Fruit fly (Drosophila melanogaster) whole organism, embryonic: ENCODE results near the gene CG9166.

Experiments used
- ATbp ChIP-seq: fragments of 200-800 bp; sonication (Bioruptor generic); optimal IDR thresholded peaks from 2 replicates; lab custom pipeline; 2017; ENCODE audit warnings: missing biosample characterization, mild to moderate bottlenecking, missing genetic modification characterization, missing genetic modification reagents
- Awh ChIP-seq: fragments of 200-800 bp; sonication (Bioruptor generic); IDR thresholded peaks from 2 replicates; pipeline ENCODE4, ENCODE4 v1.3.6; 2022; ENCODE audit warnings: missing biosample characterization, missing genetic modification characterization
- CG1024 ChIP-seq: fragments of 200-800 bp; sonication (Bioruptor generic); IDR thresholded peaks from 2 replicates; pipeline ENCODE4 v1.3.6; 2022; ENCODE audit warnings: missing biosample characterization, missing genetic modification characterization
- CG12659 ChIP-seq: fragments of 200-800 bp; sonication (Bioruptor generic); optimal IDR thresholded peaks from 3 replicates; lab custom pipeline; 2017; ENCODE audit warnings: mild to moderate bottlenecking, missing biosample characterization, missing genetic modification reagents, missing genetic modification characterization
- CG15601 ChIP-seq: fragments of 200-800 bp; sonication (Bioruptor generic); optimal IDR thresholded peaks from 3 replicates; lab custom pipeline; 2019; ENCODE audit warnings: missing biosample characterization, mild to moderate bottlenecking, missing genetic modification characterization, moderate library complexity
- CG17359 ChIP-seq: fragments of 200-800 bp; sonication (Bioruptor generic); optimal IDR thresholded peaks from 3 replicates; lab custom pipeline; 2018; ENCODE audit warnings: missing biosample characterization, mild to moderate bottlenecking, missing genetic modification characterization, moderate library complexity
- CG18262 ChIP-seq: fragments of 200-800 bp; optimal IDR thresholded peaks from 3 replicates; lab custom pipeline; 2019; ENCODE audit warnings: missing biosample characterization, mild to moderate bottlenecking, missing genetic modification characterization, moderate library complexity
- CG2202 ChIP-seq: fragments of 200-800 bp; sonication (Bioruptor generic); optimal IDR thresholded peaks from 2 replicates; lab custom pipeline; 2018; ENCODE audit warnings: missing biosample characterization, mild to moderate bottlenecking, missing genetic modification characterization
- CG32772 ChIP-seq: fragments of 200-800 bp; sonication (Bioruptor generic); IDR thresholded peaks from 2 replicates; pipeline ENCODE4 v1.3.6; 2022; ENCODE audit warnings: missing biosample characterization, missing genetic modification characterization
- CG42726 ChIP-seq: fragments of 200-800 bp; sonication (Bioruptor generic); IDR thresholded peaks from 2 replicates; pipeline ENCODE4 v1.3.6; 2022; ENCODE audit warnings: missing biosample characterization, missing genetic modification characterization; ENCODE audit not compliant: partially characterized antibody
- CG4424 ChIP-seq: fragments of 200-800 bp; sonication (Bioruptor generic); optimal IDR thresholded peaks from 3 replicates; lab custom pipeline; 2016; ENCODE audit warnings: missing biosample characterization, missing genetic modification characterization
- CG7556 ChIP-seq: fragments of 200-800 bp; sonication (Bioruptor generic); optimal IDR thresholded peaks from 2 replicates; lab custom pipeline; 2017; ENCODE audit warnings: missing biosample characterization, mild to moderate bottlenecking, missing genetic modification characterization
- CG8290 ChIP-seq, 3 experiments: fragments of 200-800 bp; sonication (Bioruptor generic); optimal IDR thresholded peaks; 2 replicates each; lab custom pipeline; 2016 to 2019; ENCODE audit warnings: missing biosample characterization in 3 of 3, missing genetic modification characterization in 3 of 3, mild to moderate bottlenecking in 2 of 3, moderate library complexity in 1 of 3
- CG8388 ChIP-seq: fragments of 200-800 bp; sonication (Bioruptor generic); optimal IDR thresholded peaks from 2 replicates; lab custom pipeline; 2019; ENCODE audit warnings: missing biosample characterization, mild to moderate bottlenecking, missing genetic modification characterization, moderate library complexity
- CG8765 ChIP-seq: fragments of 200-800 bp; sonication (Bioruptor generic); IDR thresholded peaks from 2 replicates; pipeline ENCODE4 v1.3.6; 2022; ENCODE audit warnings: missing biosample characterization, missing genetic modification characterization
- CG8944 ChIP-seq: fragments of 200-800 bp; sonication (Bioruptor generic); optimal IDR thresholded peaks from 3 replicates; lab custom pipeline; 2016; ENCODE audit warnings: missing biosample characterization, missing genetic modification characterization
- CG9215 ChIP-seq: fragments of 200-800 bp; sonication (Bioruptor generic); IDR thresholded peaks from 2 replicates; pipeline ENCODE4 v1.3.6; 2022; ENCODE audit warnings: missing biosample characterization, missing genetic modification characterization
- CG9609 ChIP-seq: fragments of 200-800 bp; sonication (Bioruptor generic); optimal IDR thresholded peaks from 3 replicates; lab custom pipeline; 2016; ENCODE audit warnings: missing biosample characterization, missing genetic modification characterization
- CG9876 ChIP-seq: fragments of 200-800 bp; sonication (Bioruptor generic); optimal IDR thresholded peaks from 2 replicates; lab custom pipeline; 2016; ENCODE audit warnings: missing biosample characterization, missing genetic modification characterization
- Dip3 ChIP-seq: fragments of 200-800 bp; sonication (Bioruptor generic); optimal IDR thresholded peaks from 3 replicates; lab custom pipeline; 2016; ENCODE audit warnings: missing biosample characterization, missing genetic modification characterization
- Dref ChIP-seq: fragments of 200-800 bp; sonication (Bioruptor generic); IDR thresholded peaks from 2 replicates; pipeline ENCODE4 v1.3.6; 2022; ENCODE audit warnings: missing biosample characterization, missing genetic modification characterization
- ERR ChIP-seq: fragments of 200-800 bp; sonication (Bioruptor generic); optimal IDR thresholded peaks from 2 replicates; lab custom pipeline; 2016; ENCODE audit warnings: missing biosample characterization, missing genetic modification characterization
- HmgZ ChIP-seq: fragments of 200-800 bp; sonication (Bioruptor generic); optimal IDR thresholded peaks from 2 replicates; lab custom pipeline; 2018; ENCODE audit warnings: missing biosample characterization, mild to moderate bottlenecking, missing genetic modification characterization
- Lhr ChIP-seq: fragments of 200-800 bp; sonication (Bioruptor generic); optimal IDR thresholded peaks from 3 replicates; lab custom pipeline; 2017; ENCODE audit warnings: mild to moderate bottlenecking, missing biosample characterization, missing genetic modification reagents, missing genetic modification characterization
- Mes4 ChIP-seq: fragments of 200-800 bp; sonication (Bioruptor generic); optimal IDR thresholded peaks from 2 replicates; lab custom pipeline; 2016; ENCODE audit warnings: missing biosample characterization, missing genetic modification characterization
- Opbp ChIP-seq: fragments of 200-800 bp; sonication (Bioruptor generic); IDR thresholded peaks from 3 replicates; pipeline ENCODE4 v1.3.6; 2022; ENCODE audit warnings: missing biosample characterization, missing genetic modification characterization; ENCODE audit not compliant: partially characterized antibody
- Sox102F ChIP-seq: fragments of 200-800 bp; sonication (Bioruptor generic); optimal IDR thresholded peaks from 2 replicates; lab custom pipeline; 2018; ENCODE audit warnings: missing biosample characterization, mild to moderate bottlenecking, missing genetic modification characterization, moderate library complexity
- bbx ChIP-seq: fragments of 200-800 bp; sonication (Bioruptor generic); IDR thresholded peaks from 2 replicates; pipeline ENCODE4 v1.3.6; 2022; ENCODE audit warnings: missing biosample characterization, missing genetic modification characterization; ENCODE audit not compliant: partially characterized antibody
- caup ChIP-seq: fragments of 200-800 bp; sonication (Bioruptor generic); optimal IDR thresholded peaks from 3 replicates; lab custom pipeline; 2017; ENCODE audit warnings: missing biosample characterization, mild to moderate bottlenecking, missing genetic modification characterization, moderate library complexity; ENCODE audit not compliant: severe bottlenecking
- chn ChIP-seq: fragments of 200-800 bp; sonication (Bioruptor generic); optimal IDR thresholded peaks from 2 replicates; lab custom pipeline; 2016; ENCODE audit warnings: missing biosample characterization, missing genetic modification characterization
- cwo ChIP-seq: fragments of 200-800 bp; sonication (Bioruptor generic); optimal IDR thresholded peaks from 3 replicates; lab custom pipeline; 2017; ENCODE audit warnings: missing biosample characterization, missing genetic modification characterization, mild to moderate bottlenecking, moderate library complexity, missing genetic modification reagents
- danr ChIP-seq: fragments of 200-800 bp; sonication (Bioruptor generic); IDR thresholded peaks from 2 replicates; pipeline ENCODE4 v1.3.6; 2022; ENCODE audit warnings: missing biosample characterization, missing genetic modification characterization
- eve ChIP-seq, 2 experiments: fragments of >200 bp; optimal IDR thresholded peaks; 2 replicates each; lab custom pipeline; 2017; ENCODE audit warnings: missing biosample characterization in 2 of 2, missing genetic modification characterization in 2 of 2
- fd64A ChIP-seq: fragments of 200-800 bp; sonication (Bioruptor generic); optimal IDR thresholded peaks from 3 replicates; lab custom pipeline; 2018; ENCODE audit warnings: missing biosample characterization, mild to moderate bottlenecking, missing genetic modification characterization
- gsb-n ChIP-seq: fragments of 200-800 bp; sonication (Bioruptor generic); optimal IDR thresholded peaks from 3 replicates; lab custom pipeline; 2018; ENCODE audit warnings: missing biosample characterization, mild to moderate bottlenecking, missing genetic modification characterization
- hb ChIP-seq: fragments of 200-800 bp; sonication (Bioruptor generic); IDR thresholded peaks from 3 replicates; pipeline ENCODE4 v1.3.6; 2022; ENCODE audit warnings: missing biosample characterization, missing genetic modification characterization; ENCODE audit not compliant: partially characterized antibody
- ind ChIP-seq: fragments of 200-800 bp; sonication (Bioruptor generic); optimal IDR thresholded peaks from 3 replicates; lab custom pipeline; 2016; ENCODE audit warnings: missing biosample characterization, missing genetic modification characterization
- lov ChIP-seq, 2 experiments: fragments of 200-800 bp in 1 of 2; fragments of >200 bp in 1 of 2; sonication (Bioruptor generic) in 1 of 2; IDR thresholded peaks in 1 of 2; optimal IDR thresholded peaks in 1 of 2; 2 replicates in 1 of 2; 3 replicates in 1 of 2; pipeline versions ENCODE4 v1.3.6 to Lab custom; 2017 to 2022; ENCODE audit warnings: missing biosample characterization in 1 of 2, missing genetic modification characterization in 1 of 2
- peb ChIP-seq: fragments of 200-800 bp; sonication (Bioruptor generic); IDR thresholded peaks from 2 replicates; pipeline ENCODE4 v1.3.6; 2022; ENCODE audit warnings: missing biosample characterization, missing genetic modification characterization
- prd ChIP-seq, 3 experiments: fragments of >200 bp in 2 of 3; fragments of 200-800 bp in 1 of 3; sonication (Bioruptor generic) in 1 of 3; optimal IDR thresholded peaks in 2 of 3; IDR thresholded peaks in 1 of 3; 2 replicates in 2 of 3; 3 replicates in 1 of 3; pipeline versions ENCODE4 v1.3.6 to Lab custom; 2017 to 2022; ENCODE audit warnings: missing biosample characterization in 1 of 3, missing genetic modification characterization in 1 of 3
- psq ChIP-seq: fragments of 200-800 bp; sonication (Bioruptor generic); optimal IDR thresholded peaks from 2 replicates; lab custom pipeline; 2017; ENCODE audit warnings: missing biosample characterization, missing genetic modification characterization
- scrt ChIP-seq: fragments of 200-800 bp; sonication (Bioruptor generic); optimal IDR thresholded peaks from 2 replicates; lab custom pipeline; 2018; ENCODE audit warnings: missing biosample characterization, mild to moderate bottlenecking, missing genetic modification characterization, moderate library complexity
- tap ChIP-seq: fragments of 200-800 bp; optimal IDR thresholded peaks from 3 replicates; lab custom pipeline; 2019; ENCODE audit warnings: missing biosample characterization, mild to moderate bottlenecking, missing genetic modification characterization, moderate library complexity
- trem ChIP-seq: fragments of 200-800 bp; optimal IDR thresholded peaks from 3 replicates; lab custom pipeline; 2019; ENCODE audit warnings: missing biosample characterization, mild to moderate bottlenecking, missing genetic modification characterization, moderate library complexity
- trh ChIP-seq: fragments of 200-800 bp; sonication (Bioruptor generic); optimal IDR thresholded peaks from 2 replicates; lab custom pipeline; 2016; ENCODE audit warnings: missing biosample characterization, missing genetic modification characterization
- zf30C ChIP-seq: fragments of 200-800 bp; sonication (Bioruptor generic); optimal IDR thresholded peaks from 3 replicates; lab custom pipeline; 2018; ENCODE audit warnings: missing biosample characterization, mild to moderate bottlenecking, missing genetic modification characterization

The CG9166 gene

dm6 chr3L:1334571-1335427 is 16.1 kb upstream of the CG9166 start, which contains the start of the genes Hmbs and CG2211 (continued):
- TF ChIP-seq CG12659 (GFP tag; lab: Kevin White, UChicago) (peak; percentile 94), CG32772 (peak; percentile 73), CG8765 (peak; percentile 70), CG8944 (GFP tag; lab: Kevin White, UChicago) (peak; percentile 89), CG42726 (peak; percentile 60), cwo (peak; percentile 78), CG9876 (GFP tag; lab: Kevin White, UChicago) (peak; percentile 84), CG9609 (GFP tag; lab: Kevin White, UChicago) (peak; percentile 89), Mes4 (GFP tag; lab: Kevin White, UChicago) (peak; percentile 87), CG8290 (GFP tag; optimal IDR thresholded peaks at IDR 0.05; lab: Kevin White, UChicago) (peak; percentile 70), CG8290 (tag; optimal IDR thresholded peaks at IDR 0.05; lab: Kevin White, UChicago) (peak; percentile 58 to 88), CG15601 (peak; percentile 85), trh (GFP tag; lab: Kevin White, UChicago) (peak; percentile 83), prd (optimal IDR thresholded peaks at IDR 0.05; lab: Kevin White, UChicago) (no peak), prd (GFP tag; IDR thresholded peaks at IDR 0.05; lab: Robert Waterston, UW) (peak; percentile 92), CG7556 (GFP tag; lab: Kevin White, UChicago) (peak; percentile 53), CG18262 (peak; percentile 83), caup (GFP tag; lab: Kevin White, UChicago) (peak; percentile 86), CG17359 (tag; lab: Kevin White, UChicago) (peak; percentile 88), CG8388 (GFP tag; lab: Kevin White, UChicago) (peak; percentile 65), Sox102F (GFP tag; lab: Kevin White, UChicago) (peak; percentile 84), fd64A (GFP tag; lab: Kevin White, UChicago) (no peak), CG9215 (GFP tag; lab: Robert Waterston, UW) (peak; percentile 79), danr (peak; percentile 68), zf30C (no peak), lov (optimal IDR thresholded peaks at IDR 0.05; lab: Kevin White, UChicago) (no peak), lov (GFP tag; IDR thresholded peaks at IDR 0.05; lab: Robert Waterston, UW) (peak; percentile 65; the same call in 1 of the 3 replicates), psq (GFP tag; lab: Kevin White, UChicago) (peak; percentile 73), Opbp (GFP tag; lab: Robert Waterston, UW) (peak; percentile 55; the same call in 1 of the 3 replicates), chn (GFP tag; lab: Kevin White, UChicago) (peak; percentile 92), Dip3 (GFP tag; lab: Kevin White, UChicago) (peak; percentile 86), scrt (peak; percentile 72), ERR (GFP tag; lab: Kevin White, UChicago) (peak; percentile 73), Awh (GFP tag; lab: Robert Waterston, UW) (peak; percentile 82), tap (tag; lab: Kevin White, UChicago) (peak; percentile 28), Dref (GFP tag; lab: Robert Waterston, UW) (peak; percentile 67), CG1024 (GFP tag; lab: Robert Waterston, UW) (peak; percentile 75), hb (GFP tag; lab: Robert Waterston, UW) (no peak), Lhr (GFP tag; lab: Kevin White, UChicago) (peak; percentile 80), gsb-n (tag; lab: Kevin White, UChicago) (peak; percentile 87), eve (GFP tag; optimal IDR thresholded peaks at IDR 0.05; lab: Kevin White, UChicago) (no peak), CG4424 (GFP tag; lab: Kevin White, UChicago) (peak; percentile 92), CG2202 (peak; percentile 65), ATbp (GFP tag; lab: Kevin White, UChicago) (no peak), bbx (GFP tag; lab: Robert Waterston, UW) (peak; percentile 49), peb (GFP tag; lab: Robert Waterston, UW) (peak; percentile 74), trem (tag; lab: Kevin White, UChicago) (peak; percentile 93), ind (peak; percentile 92), HmgZ (tag; lab: Kevin White, UChicago) (peak; percentile 96)
